Worm (Caenorhabditis elegans) whole organism, mixed stage, embryonic: ENCODE results near the gene Y75B12B.3.

Source experiments
- sem-2 ChIP-seq: fragments of 200-800 bp; sonication (Bioruptor generic); optimal IDR thresholded peaks from 2 replicates; lab custom pipeline; 2018; ENCODE audit warnings: mild to moderate bottlenecking, missing genetic modification characterization, missing compliant biosample characterization
- snpc-4 ChIP-seq: fragments of 150-350 bp; optimal IDR thresholded peaks from 2 replicates; lab custom pipeline; 2014; ENCODE audit warnings: missing biosample characterization, missing genetic modification characterization
- unc-120 ChIP-seq: sonication (generic microtip); optimal IDR thresholded peaks from 2 replicates; lab custom pipeline; 2017; ENCODE audit warnings: missing genetic modification characterization, missing compliant biosample characterization; ENCODE audit not compliant: poor library complexity, severe bottlenecking
- ztf-11 ChIP-seq: fragments of 150-350 bp; optimal IDR thresholded peaks from 2 replicates; lab custom pipeline; 2014; ENCODE audit warnings: missing biosample characterization, missing genetic modification characterization

- TF ChIP-seq sem-2 (GFP tag; lab: Kevin White, UChicago) (no peak), ztf-11 (tag; lab: Kevin White, UChicago) (no peak), unc-120 (no peak), snpc-4 (tag; lab: Kevin White, UChicago) (no peak)
Measured at ce11 chrV:15175459-15175858, 10.6 kb downstream of the Y75B12B.3 start, which contains the start of gene clec-47.
